Fruit fly (Drosophila melanogaster) whole organism, pupa: ENCODE data around the gene CG13380.

Experiments used
- CG10348 ChIP-seq: fragments of 200-800 bp; sonication (Bioruptor generic); IDR thresholded peaks from 2 replicates; pipeline ENCODE4 v1.3.6; 2022; ENCODE audit warnings: missing biosample characterization, missing genetic modification characterization
- CG12605 ChIP-seq: fragments of 200-800 bp; sonication (Bioruptor generic); IDR thresholded peaks from 2 replicates; pipeline ENCODE4 v1.3.6; 2022; ENCODE audit warnings: missing biosample characterization, missing genetic modification characterization
- CG17806 ChIP-seq: fragments of 200-800 bp; sonication (Bioruptor generic); optimal IDR thresholded peaks from 2 replicates; lab custom pipeline; 2018; ENCODE audit warnings: missing biosample characterization, mild to moderate bottlenecking, missing genetic modification characterization, moderate library complexity
- CG32121 ChIP-seq: fragments of 200-800 bp; sonication (Bioruptor generic); IDR thresholded peaks from 2 replicates; pipeline ENCODE4 v1.3.6; 2022; ENCODE audit warnings: missing biosample characterization, missing genetic modification characterization
- CG4496 ChIP-seq: fragments of 200-800 bp; sonication (Bioruptor generic); IDR thresholded peaks from 3 replicates; pipeline ENCODE4 v1.3.6; 2022; ENCODE audit warnings: missing biosample characterization, missing genetic modification characterization
- CG8159 ChIP-seq: fragments of 200-800 bp; sonication (Bioruptor generic); optimal IDR thresholded peaks from 3 replicates; lab custom pipeline; 2018; ENCODE audit warnings: missing biosample characterization, mild to moderate bottlenecking, missing genetic modification characterization, moderate library complexity
- CG8301 ChIP-seq: fragments of 200-800 bp; sonication (Bioruptor generic); optimal IDR thresholded peaks from 2 replicates; lab custom pipeline; 2018; ENCODE audit warnings: missing biosample characterization, mild to moderate bottlenecking, missing genetic modification characterization
- EcR ChIP-seq: fragments of 200-800 bp; sonication (Bioruptor generic); optimal IDR thresholded peaks from 3 replicates; lab custom pipeline; 2019; ENCODE audit warnings: missing biosample characterization, missing genetic modification characterization, mild to moderate bottlenecking, moderate library complexity, missing genetic modification reagents
- Pif1A ChIP-seq: fragments of 200-800 bp; sonication (Bioruptor generic); optimal IDR thresholded peaks from 3 replicates; lab custom pipeline; 2016; ENCODE audit warnings: missing biosample characterization, missing genetic modification characterization
- Pif1B ChIP-seq: fragments of 200-800 bp; sonication (Bioruptor generic); optimal IDR thresholded peaks from 3 replicates; lab custom pipeline; 2016; ENCODE audit warnings: missing biosample characterization, missing genetic modification characterization
- fd96Ca ChIP-seq: fragments of 200-800 bp; sonication (Bioruptor generic); IDR thresholded peaks from 3 replicates; pipeline ENCODE4 v1.3.6; 2022; ENCODE audit warnings: missing biosample characterization, missing genetic modification characterization
- rn ChIP-seq: fragments of 200-800 bp; sonication (Bioruptor generic); IDR thresholded peaks from 2 replicates; pipeline ENCODE4 v1.3.6; 2022; ENCODE audit warnings: missing biosample characterization, missing genetic modification characterization

DNA sequence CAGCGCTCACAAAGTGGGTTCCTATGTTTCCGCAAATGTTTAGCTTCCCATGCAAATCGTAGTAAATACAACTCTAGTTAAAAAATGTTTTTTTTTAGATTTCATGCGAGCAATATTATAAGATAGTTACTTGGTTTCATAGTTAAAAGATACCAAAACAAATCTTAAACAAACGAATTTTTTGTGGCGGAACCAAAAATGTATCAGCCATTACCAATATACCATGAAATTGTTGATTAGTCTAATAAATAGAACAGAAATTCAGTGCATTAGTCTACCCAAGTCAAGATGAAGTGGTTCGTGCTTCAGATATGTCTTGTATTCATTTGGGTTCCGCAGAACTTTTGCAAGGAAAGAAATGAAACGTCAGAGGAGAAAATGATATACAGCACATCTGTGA is 6.1 kb downstream of the CG13380 start, which contains the start of gene CG32199:
- no peak for TF ChIP-seq Pif1A
- TF ChIP-seq Pif1B (GFP tag; lab: Kevin White, UChicago): no peak
- no peak for TF ChIP-seq rn
- no peak for TF ChIP-seq EcR
- TF ChIP-seq CG32121: no peak
- TF ChIP-seq CG8159 (tag; lab: Kevin White, UChicago): no peak
- no peak for TF ChIP-seq CG4496
- no peak for TF ChIP-seq CG10348 (GFP tag; lab: Robert Waterston, UW)
- TF ChIP-seq CG8301 (tag; lab: Kevin White, UChicago): no peak
- TF ChIP-seq CG17806 (tag; lab: Kevin White, UChicago): no peak
- TF ChIP-seq fd96Ca (GFP tag; lab: Robert Waterston, UW): no peak
- no peak for TF ChIP-seq CG12605 (GFP tag; lab: Robert Waterston, UW)
